Fruit fly (Drosophila melanogaster): ENCODE results near the gene CG44405.

The CG44405 gene

DNA sequence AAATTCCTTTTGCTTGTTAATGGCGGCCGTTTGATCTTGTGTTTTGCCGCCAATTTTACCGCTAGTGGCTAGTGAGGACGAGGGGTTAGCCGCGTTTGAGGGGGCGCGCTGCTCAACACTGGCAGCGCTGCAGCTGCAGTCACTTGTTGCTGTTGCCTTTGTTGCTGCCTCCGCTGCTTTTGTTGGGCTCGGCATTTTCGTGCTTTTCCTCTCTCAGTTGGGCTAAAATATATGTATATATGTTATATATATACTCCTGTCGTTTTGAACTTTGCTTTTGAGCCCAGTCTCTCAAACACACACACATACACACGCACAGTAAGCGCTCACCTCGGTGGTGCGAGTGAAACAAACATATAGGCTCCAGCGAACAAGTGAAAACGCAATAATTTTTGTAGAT, 17.3 kb downstream of the CG44405 start (continued):
- TF ChIP-seq CG3032 (tag; optimal IDR thresholded peaks at IDR 0.05), result no peak
- TF ChIP-seq Eip78C (GFP tag), result peak; percentile 76
- TF ChIP-seq CG6276 (GFP tag; optimal IDR thresholded peaks at IDR 0.05), result peak; percentile 22
- no peak for TF ChIP-seq topi (GFP tag; optimal IDR thresholded peaks at IDR 0.05)
- TF ChIP-seq CG7368 (GFP tag; optimal IDR thresholded peaks at IDR 0.05), result no peak
- TF ChIP-seq Smox (GFP tag; optimal IDR thresholded peaks at IDR 0.05), result no peak
- TF ChIP-seq dsx (GFP tag; optimal IDR thresholded peaks at IDR 0.05; ENCODE audit: poor library complexity, severe bottlenecking), result no peak
- TF ChIP-seq CG31627 (GFP tag; optimal IDR thresholded peaks at IDR 0.05), result no peak
- peak; percentile 45 for TF ChIP-seq CG6854 (GFP tag; optimal IDR thresholded peaks at IDR 0.05)
- no peak for TF ChIP-seq CG4318 (GFP tag; optimal IDR thresholded peaks at IDR 0.05)
- no peak for TF ChIP-seq CG32006 (GFP tag; optimal IDR thresholded peaks at IDR 0.05)
- TF ChIP-seq Sox15 (GFP tag; optimal IDR thresholded peaks at IDR 0.05), result no peak
- no peak for TF ChIP-seq Lpt (GFP tag; optimal IDR thresholded peaks at IDR 0.05)
- TF ChIP-seq Blimp-1 (GFP tag; optimal IDR thresholded peaks at IDR 0.05), result peak; percentile 31
- TF ChIP-seq CG8119 (GFP tag; IDR thresholded peaks at IDR 0.05), result no peak
- TF ChIP-seq Hr39 (GFP tag; optimal IDR thresholded peaks at IDR 0.05), result no peak
- TF ChIP-seq CG11902 (GFP tag; optimal IDR thresholded peaks at IDR 0.05), result no peak
- TF ChIP-seq CG8632 (GFP tag; optimal IDR thresholded peaks at IDR 0.05), result no peak
- no peak for TF ChIP-seq acj6 (GFP tag; optimal IDR thresholded peaks at IDR 0.05)
- TF ChIP-seq svp (GFP tag), result peak; percentile 89

DNA sequence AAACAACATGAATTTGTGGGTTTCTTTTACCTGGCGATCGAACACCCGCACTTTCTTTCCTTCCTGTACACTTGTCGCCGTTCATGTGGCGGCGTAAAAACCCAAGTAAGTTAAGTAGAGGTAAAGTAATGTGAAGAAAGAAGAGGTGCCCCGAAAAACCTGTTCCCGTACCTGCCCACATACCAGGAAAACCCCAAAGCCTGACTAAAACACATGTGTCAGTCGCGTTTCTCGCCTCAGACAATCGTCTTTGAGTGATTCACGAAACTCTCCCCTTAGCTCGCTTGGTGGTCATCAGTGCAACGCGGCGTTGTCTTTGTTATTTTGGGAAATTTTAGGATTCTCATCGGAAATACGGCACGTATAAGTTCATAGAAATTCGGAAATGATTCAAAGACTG, 18.6 kb downstream of the CG44405 start:
- TF ChIP-seq CG6854 (GFP tag; optimal IDR thresholded peaks at IDR 0.05), result peak; percentile 29
- 0 out of 3 replicates have a peak, but pooled peaks have one; percentile 8 for TF ChIP-seq eg (GFP tag; IDR thresholded peaks at IDR 0.05)
- no peak for TF ChIP-seq fd59A (GFP tag; optimal IDR thresholded peaks at IDR 0.05)

DNA sequence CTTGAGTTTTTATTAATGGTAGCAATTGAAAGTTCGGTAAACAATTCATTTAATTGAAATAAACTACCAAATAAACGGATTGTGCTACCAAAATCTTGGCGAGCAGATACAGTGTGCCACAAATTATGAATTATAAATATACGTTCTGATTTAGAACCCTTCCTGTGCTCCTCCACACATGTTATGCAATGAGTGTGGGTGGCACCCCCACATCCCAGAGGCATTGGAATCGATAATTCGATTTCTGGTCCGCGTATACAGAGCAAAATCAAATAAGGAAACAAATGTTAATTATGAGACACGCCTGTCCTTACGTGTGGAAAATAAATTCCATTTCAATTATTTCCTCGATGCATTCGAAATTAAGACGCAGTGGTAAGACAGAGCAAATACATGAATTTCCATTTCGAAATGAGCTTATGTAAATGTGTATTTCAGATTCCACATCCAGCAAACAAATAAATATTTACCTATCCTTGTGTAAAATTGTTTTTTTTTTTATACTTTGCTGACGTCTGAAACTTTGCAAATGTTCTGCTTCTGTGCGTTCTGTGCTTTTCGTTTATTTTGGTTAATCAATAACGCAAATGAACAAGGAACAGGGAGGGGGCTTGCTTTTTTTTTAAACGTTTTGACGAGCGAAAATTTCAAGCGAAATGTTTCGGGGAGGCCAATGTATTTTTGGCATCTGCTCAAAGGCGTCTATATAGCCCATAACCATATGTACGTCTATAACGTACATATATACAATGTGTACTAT, 20.1 kb downstream of the CG44405 start:
- no peak for TF ChIP-seq Sox14 (GFP tag; optimal IDR thresholded peaks at IDR 0.05)
- TF ChIP-seq Met (GFP tag; optimal IDR thresholded peaks at IDR 0.05), result no peak
- peak; percentile 10 for TF ChIP-seq vri (GFP tag; optimal IDR thresholded peaks at IDR 0.05)
- no peak for TF ChIP-seq topi (GFP tag; optimal IDR thresholded peaks at IDR 0.05)
- TF ChIP-seq Eip78C (GFP tag), result peak; percentile 55
- peak; percentile 0 for TF ChIP-seq svp (GFP tag)

DNA sequence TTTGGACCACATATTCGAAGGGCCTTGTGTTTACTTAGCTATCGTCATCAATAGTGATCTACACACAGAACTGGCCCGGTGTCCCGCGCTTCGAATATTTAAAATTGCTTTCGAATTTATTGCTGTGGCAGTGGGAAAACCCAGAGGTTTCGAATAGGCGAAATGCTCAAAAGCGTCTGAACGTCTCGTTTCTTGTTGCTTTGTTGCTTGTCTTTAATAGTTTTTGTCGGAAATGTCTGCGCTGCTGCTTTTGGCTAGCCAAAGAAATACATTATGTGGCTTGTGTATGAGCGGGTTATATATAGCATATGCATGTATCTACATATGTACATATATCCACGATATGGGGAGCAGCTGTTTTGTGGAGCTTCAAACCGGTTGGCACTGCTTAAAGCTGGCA, 20.9 kb downstream of the CG44405 start:
- TF ChIP-seq CG34406 (GFP tag; optimal IDR thresholded peaks at IDR 0.05) (no peak), Met (GFP tag; optimal IDR thresholded peaks at IDR 0.05) (no peak), CG11294 (GFP tag; IDR thresholded peaks at IDR 0.05) (no peak), dsx (GFP tag; optimal IDR thresholded peaks at IDR 0.05; ENCODE audit: poor library complexity, severe bottlenecking) (peak; percentile 18)

DNA sequence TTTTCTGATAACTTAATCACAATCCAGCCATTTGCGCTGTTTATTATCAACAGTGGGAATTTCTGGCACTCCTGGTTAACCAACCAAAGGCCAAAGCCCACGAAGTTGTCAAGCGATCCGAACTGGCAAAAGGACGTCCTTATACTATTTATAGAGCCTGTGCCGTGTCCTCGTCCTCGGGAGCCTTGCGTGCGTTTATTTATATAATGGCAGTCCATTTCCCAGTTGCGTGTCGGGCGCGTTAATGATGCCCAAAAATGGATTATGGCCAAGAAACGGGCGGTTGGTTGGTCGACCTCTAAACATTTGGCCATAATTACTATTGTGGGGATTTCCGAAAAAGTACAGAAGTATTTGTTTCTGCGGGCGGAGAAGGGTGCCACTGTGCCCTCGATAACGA, 21.7 kb downstream of the CG44405 start:
- TF ChIP-seq CG4318 (GFP tag; optimal IDR thresholded peaks at IDR 0.05) (no peak), achi (GFP tag; optimal IDR thresholded peaks at IDR 0.05) (no peak), ss (GFP tag; optimal IDR thresholded peaks at IDR 0.05) (peak in 1 of 2 experiments; percentile 59)

DNA sequence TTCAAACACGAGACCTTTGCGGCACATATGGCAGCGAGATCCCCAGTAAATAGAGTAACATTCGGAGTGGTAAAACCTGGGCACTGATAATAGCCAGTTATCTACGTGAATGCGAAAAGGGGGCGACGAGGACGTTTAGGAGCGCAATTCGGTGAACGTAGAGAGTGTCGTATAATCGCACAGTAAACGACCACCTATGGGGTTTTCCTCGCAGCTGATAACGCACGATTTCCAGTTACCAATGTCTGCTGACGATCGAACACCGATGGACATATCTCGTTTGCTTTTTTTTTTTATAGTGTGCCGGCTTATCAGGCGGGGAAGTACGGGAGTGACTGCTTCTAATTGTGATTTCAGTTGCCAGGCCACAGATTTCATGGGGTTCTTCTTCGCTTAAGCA, 22.4 kb downstream of the CG44405 start:
- TF ChIP-seq CG31627 (GFP tag; optimal IDR thresholded peaks at IDR 0.05) (no peak), vri (GFP tag; optimal IDR thresholded peaks at IDR 0.05) (peak; percentile 67), CG16779 (tag; optimal IDR thresholded peaks at IDR 0.05) (peak; percentile 3), fkh (GFP tag; optimal IDR thresholded peaks at IDR 0.05) (peak; percentile 38), svp (GFP tag) (peak; percentile 75), CG11762 (GFP tag; optimal IDR thresholded peaks at IDR 0.05; ENCODE audit: insufficient read depth) (no peak)
